Worm (Caenorhabditis elegans): ENCODE data around the gene C31C9.7.

ce11 chrII:13681063-13681462 is 12.2 kb downstream of the C31C9.7 start:
- TF ChIP-seq aly-2 (tag; optimal IDR thresholded peaks at IDR 0.05) (no peak), nhr-12 (tag; optimal IDR thresholded peaks at IDR 0.05) (no peak), nhr-28 (tag; optimal IDR thresholded peaks at IDR 0.05) (no peak), mml-1 (tag; optimal IDR thresholded peaks at IDR 0.05) (no peak), fos-1 (tag; optimal IDR thresholded peaks at IDR 0.05) (no peak), ztf-4 (tag; optimal IDR thresholded peaks at IDR 0.05) (no peak), unc-39 (tag; optimal IDR thresholded peaks at IDR 0.05) (no peak), snpc-4 (tag; optimal IDR thresholded peaks at IDR 0.05) (no peak), nhr-25 (tag; optimal IDR thresholded peaks at IDR 0.05) (peak; percentile 86), lin-39 (tag; optimal IDR thresholded peaks at IDR 0.05) (no peak), unc-62 (GFP tag; optimal IDR thresholded peaks at IDR 0.05) (no peak), zag-1 (tag; optimal IDR thresholded peaks at IDR 0.05) (no peak)
